Worm (Caenorhabditis elegans): Measurements from ENCODE around the gene C05B5.2.

Gene C05B5.2

DNA sequence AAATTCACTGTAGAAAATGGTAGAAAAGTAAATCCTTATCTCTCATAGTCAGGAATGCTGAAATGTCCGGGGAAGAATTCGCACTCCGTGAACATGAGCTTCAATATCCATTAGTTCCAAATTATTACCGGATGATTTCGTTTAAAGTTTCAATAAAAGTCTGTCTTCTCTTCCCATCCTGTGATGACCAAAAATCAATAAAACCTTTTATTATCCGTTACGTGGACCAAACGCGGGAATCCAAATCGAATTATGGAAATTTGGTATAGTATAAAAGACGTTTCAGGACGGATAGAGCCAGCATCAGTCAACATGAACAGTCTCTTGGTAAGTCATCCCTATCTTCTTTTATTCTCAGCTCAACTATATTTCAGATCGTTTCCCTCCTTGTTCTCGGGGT, 3.9 kb upstream of the C05B5.2 start, which contains the start of gene C05B5.11:
TSS of gene C05B5.11 (plus strand) at position 301 of the 400 bp plus-strand sequence.
- TF ChIP-seq unc-62 (GFP tag; optimal IDR thresholded peaks at IDR 0.05): no peak

ce11 chrIII:10001060-10001459, 732 bp upstream of the C05B5.2 start, which contains the start of gene C05B5.5:
TSS of gene C05B5.5 (plus strand) at chrIII:10001360.
- no peak for TF ChIP-seq unc-62 (GFP tag; optimal IDR thresholded peaks at IDR 0.05)

- TF ChIP-seq unc-62 (GFP tag; optimal IDR thresholded peaks at IDR 0.05): no peak
These were observed 1.1 kb downstream of the C05B5.2 start, which contains the start of gene C05B5.17 for ce11 chrIII:9999235-9999634. TSS of gene C05B5.17 (minus strand) at chrIII:9999335.

- TF ChIP-seq unc-62 (GFP tag; optimal IDR thresholded peaks at IDR 0.05): no peak
These were observed 2.4 kb downstream of the C05B5.2 start, which contains the start of gene pqn-8 for ce11 chrIII:9997890-9998289. TSS of gene pqn-8 (minus strand) at chrIII:9997990.

DNA sequence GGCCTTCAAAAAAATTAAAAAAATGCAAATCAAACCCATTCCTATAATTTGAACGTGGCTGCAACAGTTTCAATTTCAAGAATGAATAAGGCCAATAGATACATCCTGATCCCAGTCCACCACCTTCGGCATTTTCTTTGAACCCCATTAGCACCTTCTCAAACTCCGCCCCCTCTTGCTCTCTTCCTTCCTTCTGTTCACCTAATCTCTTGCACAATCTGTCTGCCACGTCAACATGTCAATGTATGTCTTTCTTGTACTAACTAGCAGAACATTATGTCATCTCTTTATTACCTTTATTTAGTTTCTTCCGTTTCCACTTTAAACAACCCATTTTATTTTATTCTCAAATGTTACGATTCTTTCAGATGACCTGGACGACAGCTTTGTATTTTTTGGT, 6.8 kb downstream of the C05B5.2 start, which contains the start of gene C05B5.4:
TSS of gene C05B5.4 (plus strand) at position 351 of the 400 bp plus-strand sequence.
- TF ChIP-seq unc-62 (GFP tag; optimal IDR thresholded peaks at IDR 0.05): no peak

- no peak for TF ChIP-seq unc-62 (GFP tag; optimal IDR thresholded peaks at IDR 0.05)
These were observed 9.0 kb downstream of the C05B5.2 start for ce11 chrIII:9991324-9991723.

- TF ChIP-seq unc-62 (GFP tag; optimal IDR thresholded peaks at IDR 0.05): no peak
These were observed 12.0 kb downstream of the C05B5.2 start, which contains the start of gene C05B5.1 for ce11 chrIII:9988352-9988751. TSS of gene C05B5.1 (minus strand) at chrIII:9988452.

- TF ChIP-seq unc-62 (GFP tag; optimal IDR thresholded peaks at IDR 0.05): no peak
These were observed 13.4 kb downstream of the C05B5.2 start, which contains the start of gene C05B5.12 for ce11 chrIII:9986827-9987429. TSS of gene C05B5.12 (plus strand) at chrIII:9987379.

- no peak for TF ChIP-seq unc-62 (GFP tag; optimal IDR thresholded peaks at IDR 0.05)
These were observed 14.8 kb downstream of the C05B5.2 start for ce11 chrIII:9985542-9985941.

DNA sequence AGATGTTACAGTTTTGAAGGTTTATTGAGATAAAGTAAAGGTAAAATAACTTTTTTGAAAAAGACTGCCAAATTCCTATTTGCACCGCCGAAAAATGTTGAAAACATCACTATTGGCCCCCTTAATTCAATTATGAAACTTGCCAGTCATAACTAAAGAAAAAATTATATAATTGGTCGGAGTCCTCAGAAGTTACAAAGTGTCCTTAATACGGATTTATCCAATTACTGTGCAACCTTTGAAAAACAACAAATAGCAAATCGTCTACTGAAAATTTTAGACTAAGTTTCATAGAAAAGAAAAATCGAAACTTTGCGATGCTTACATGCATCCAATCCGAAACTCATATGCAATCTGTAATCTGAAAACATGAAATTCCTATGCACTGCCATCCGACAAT, 15.7 kb downstream of the C05B5.2 start:
- TF ChIP-seq unc-62 (GFP tag; optimal IDR thresholded peaks at IDR 0.05): no peak

ce11 chrIII:9982119-9982642, 18.1 kb downstream of the C05B5.2 start:
- no peak for TF ChIP-seq unc-62 (GFP tag; optimal IDR thresholded peaks at IDR 0.05)

DNA sequence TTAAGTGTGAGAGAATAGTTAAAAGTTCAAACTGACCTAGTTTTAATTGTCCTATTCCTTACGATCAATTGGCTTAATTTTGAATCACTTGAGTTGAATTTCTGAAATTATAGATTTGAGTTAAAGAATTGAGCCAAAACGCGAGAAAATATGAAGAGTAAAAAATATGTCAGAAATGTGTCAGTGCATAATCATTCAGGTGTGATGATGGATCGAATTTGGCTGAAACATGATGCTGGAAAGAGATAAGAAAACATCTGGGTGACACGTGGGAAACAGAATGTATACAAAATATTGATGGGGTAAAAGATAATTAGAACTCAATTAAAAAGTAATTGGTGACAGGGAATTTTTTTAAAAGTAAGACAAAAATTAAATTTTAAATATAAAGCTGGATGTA, 26.6 kb downstream of the C05B5.2 start, which contains the start of gene R10E12.2:
TSS of gene R10E12.2 (minus strand) at position 101 of the 400 bp plus-strand sequence.
- no peak for TF ChIP-seq unc-62 (GFP tag; optimal IDR thresholded peaks at IDR 0.05)

DNA sequence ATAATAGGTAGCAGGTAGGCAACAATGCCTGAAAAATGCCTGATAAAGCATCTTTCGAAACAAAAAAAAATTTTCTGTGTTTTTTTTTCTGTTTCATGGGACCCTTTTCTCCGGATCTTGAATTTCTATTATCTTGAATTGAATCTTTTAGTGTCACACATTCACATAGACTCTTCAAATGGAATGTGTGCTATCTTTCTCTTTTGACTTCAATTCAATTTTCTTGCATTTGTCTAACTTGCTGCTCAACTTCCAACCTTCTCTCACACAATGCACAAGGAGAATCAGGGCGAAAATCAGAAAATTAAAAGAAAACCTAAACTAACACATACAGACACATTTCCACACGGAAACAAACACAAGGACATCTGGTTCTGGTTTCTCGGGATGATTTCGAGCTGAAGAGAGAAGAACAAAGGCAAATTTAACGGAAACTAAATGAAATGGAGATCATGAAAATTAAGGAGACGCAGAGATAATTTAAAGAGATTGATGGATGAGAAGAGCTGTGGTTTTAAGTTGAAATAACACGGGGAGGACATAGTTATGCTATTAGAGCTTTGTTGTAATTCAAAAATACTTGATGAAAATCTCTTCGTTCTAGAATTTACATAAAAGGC, 28.0 kb downstream of the C05B5.2 start:
- TF ChIP-seq unc-62 (GFP tag; optimal IDR thresholded peaks at IDR 0.05): no peak

DNA sequence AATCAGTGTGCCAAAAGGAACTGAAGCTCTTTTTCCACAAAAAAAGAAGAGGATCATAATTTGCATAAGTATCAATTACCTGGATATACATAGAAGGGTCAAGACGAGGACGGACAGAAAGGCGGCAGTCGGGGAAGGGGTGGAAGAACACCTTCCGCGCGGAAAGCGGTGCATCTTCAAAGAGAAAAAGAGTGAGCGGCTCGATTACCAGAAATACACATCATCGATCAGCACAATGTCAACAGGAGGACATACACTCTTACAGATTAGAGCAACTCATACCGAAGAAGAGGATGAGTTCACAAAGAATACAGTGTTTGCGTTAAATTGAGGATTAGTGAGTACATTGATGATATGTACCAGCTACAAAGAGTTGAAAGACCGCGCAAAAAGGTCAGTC, 31.0 kb downstream of the C05B5.2 start:
- no peak for TF ChIP-seq unc-62 (GFP tag; optimal IDR thresholded peaks at IDR 0.05)

- no peak for TF ChIP-seq unc-62 (GFP tag; optimal IDR thresholded peaks at IDR 0.05)
These were observed 34.9 kb downstream of the C05B5.2 start for ce11 chrIII:9965444-9965843.

DNA sequence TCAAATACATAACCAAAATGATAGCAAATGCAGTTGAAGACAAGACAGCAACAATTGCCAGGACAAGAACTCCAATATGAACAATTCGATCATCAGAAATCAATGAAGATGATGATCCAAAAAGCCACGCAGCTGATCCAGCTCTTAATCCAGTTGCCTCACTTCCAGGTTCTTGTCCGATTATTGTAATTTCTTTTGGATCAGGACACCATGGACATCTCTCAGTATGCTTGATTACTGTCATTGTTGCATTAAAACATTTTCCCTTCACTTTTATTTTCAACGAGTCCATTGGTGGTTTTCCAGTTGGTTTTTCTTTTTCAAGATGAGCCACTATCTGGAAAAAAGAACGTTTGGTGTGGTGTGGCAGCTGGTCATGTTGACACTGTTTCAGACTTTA, 35.9 kb downstream of the C05B5.2 start:
- no peak for TF ChIP-seq unc-62 (GFP tag; optimal IDR thresholded peaks at IDR 0.05)

- no peak for TF ChIP-seq unc-62 (GFP tag; optimal IDR thresholded peaks at IDR 0.05)
These were observed 36.9 kb downstream of the C05B5.2 start for ce11 chrIII:9963447-9963846.

Measured in whole organism, dauer.